Fruit fly (Drosophila melanogaster) whole organism, prepupa: Measurements from ENCODE around the gene CG32832.

ENCODE experiments used
- CG8119 ChIP-seq: fragments of 200-800 bp; sonication (Bioruptor generic); IDR thresholded peaks from 3 replicates; pipeline ENCODE4 v1.3.6; 2022; ENCODE audit warnings: missing biosample characterization, missing genetic modification characterization
- CG8632 ChIP-seq: fragments of 200-800 bp; sonication (Bioruptor generic); optimal IDR thresholded peaks from 3 replicates; lab custom pipeline; 2016; ENCODE audit warnings: missing biosample characterization, missing genetic modification characterization
- Ets21C ChIP-seq: fragments of 200-800 bp; sonication (Bioruptor generic); optimal IDR thresholded peaks from 3 replicates; lab custom pipeline; 2016; ENCODE audit warnings: missing biosample characterization, missing genetic modification characterization
- Sox102F ChIP-seq: fragments of 200-800 bp; sonication (Bioruptor generic); optimal IDR thresholded peaks from 2 replicates; lab custom pipeline; 2016; ENCODE audit warnings: missing biosample characterization, mild to moderate bottlenecking, missing genetic modification characterization
- cyc ChIP-seq: fragments of 200-800 bp; sonication (Bioruptor generic); optimal IDR thresholded peaks from 3 replicates; lab custom pipeline; 2016; ENCODE audit warnings: missing biosample characterization, missing genetic modification characterization
- spab ChIP-seq: fragments of 200-800 bp; sonication (Bioruptor generic); optimal IDR thresholded peaks from 2 replicates; lab custom pipeline; 2017; ENCODE audit warnings: missing biosample characterization, mild to moderate bottlenecking, missing genetic modification characterization, missing genetic modification reagents

DNA sequence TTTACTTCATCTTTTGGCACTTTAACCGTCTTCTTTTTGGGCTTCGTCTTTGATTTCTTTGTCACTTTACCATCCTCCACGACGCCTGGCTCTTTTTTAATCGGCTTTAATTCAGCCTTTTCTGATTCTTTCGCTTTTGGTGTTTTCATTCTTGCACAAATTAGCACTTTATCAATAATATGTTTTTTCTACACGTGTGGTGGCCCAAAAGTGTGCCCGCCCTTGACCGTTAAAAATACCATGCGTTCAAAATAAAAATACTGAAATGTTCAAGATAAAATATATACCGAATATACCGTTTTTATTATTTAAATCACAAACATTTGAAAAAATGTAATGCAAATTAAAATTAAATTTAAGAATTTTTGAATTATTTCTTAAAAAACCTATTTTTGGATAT is 22.9 kb upstream of the CG32832 start, which contains the start of gene CG12288:
- TF ChIP-seq spab (no peak), cyc (GFP tag; lab: Kevin White, UChicago) (no peak), Ets21C (GFP tag; lab: Kevin White, UChicago) (no peak), CG8632 (no peak), CG8119 (no peak), Sox102F (no peak)
